Worm (Caenorhabditis elegans) whole organism, L4/young adult: ENCODE measurements around the gene oef-1.

Experiments
- dao-5 ChIP-seq: sonication (generic microtip); optimal IDR thresholded peaks from 2 replicates; lab custom pipeline; 2016; ENCODE audit warnings: missing genotype, missing genetic modification characterization, moderate library complexity, missing compliant biosample characterization
- him-1 ChIP-seq: sonication (generic microtip); optimal IDR thresholded peaks from 2 replicates; lab custom pipeline; 2016; ENCODE audit warnings: missing genotype, missing genetic modification reagents, missing genetic modification characterization, missing compliant biosample characterization

DNA sequence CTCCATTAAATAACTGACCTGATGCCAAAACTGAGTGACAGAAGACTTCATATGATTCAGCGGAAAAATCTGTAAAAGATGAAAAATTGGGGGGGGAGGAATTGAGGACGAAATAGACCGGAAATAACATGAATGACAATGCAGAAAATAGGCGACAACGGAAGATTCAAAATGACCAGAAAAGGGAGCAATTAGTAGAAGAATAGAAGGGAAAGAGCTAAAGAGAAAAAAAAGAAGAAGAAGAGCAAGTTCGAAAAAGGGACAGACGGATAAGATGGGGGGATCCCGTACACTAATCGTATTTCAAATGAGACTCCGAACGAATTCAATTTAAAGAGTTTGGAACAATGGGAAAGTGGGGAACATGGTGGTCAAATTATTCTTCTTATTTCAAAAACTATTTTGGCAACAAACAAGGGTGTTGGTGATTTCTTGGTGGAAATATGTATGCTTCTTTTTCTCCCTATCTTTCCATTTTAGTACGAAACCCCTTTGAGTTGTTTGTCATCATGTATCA, 5.7 kb upstream of the oef-1 start, which contains the start of gene R05G6.10:
- no peak for TF ChIP-seq dao-5 (tag; lab: Kevin White, UChicago)
- no peak for TF ChIP-seq him-1
